Worm (Caenorhabditis elegans): ENCODE data around the gene Y49F6B.13.

- TF ChIP-seq F13C5.2 (tag; optimal IDR thresholded peaks at IDR 0.05) (no peak), sea-1 (GFP tag; conservative IDR thresholded peaks at IDR 0.05) (no peak), ama-1 (optimal IDR thresholded peaks at IDR 0.05) (no peak), scrt-1 (GFP tag; IDR thresholded peaks at IDR 0.05) (no peak), pes-1 (GFP tag; IDR thresholded peaks at IDR 0.05) (no peak), flt-1 (GFP tag; IDR thresholded peaks at IDR 0.05) (no peak), aly-1 (tag; optimal IDR thresholded peaks at IDR 0.05) (no peak), ceh-13 (GFP tag; optimal IDR thresholded peaks at IDR 0.05) (no peak)
These were observed 9.9 kb downstream of the Y49F6B.13 start, which contains the start of gene C16C8.8 for ce11 chrII:3461586-3461985.
